Worm (Caenorhabditis elegans): ENCODE results near the gene gpb-1.

ce11 chrII:11749490-11750172, 1.2 kb upstream of the gpb-1 start:
- TF ChIP-seq tra-4 (tag; optimal IDR thresholded peaks at IDR 0.05) (no peak), ama-1 (optimal IDR thresholded peaks at IDR 0.05) (no peak), tbx-37 (GFP tag; conservative IDR thresholded peaks at IDR 0.05) (no peak), flt-1 (GFP tag; IDR thresholded peaks at IDR 0.05) (0 out of 2 replicates have a peak, but pooled peaks have one; percentile 43), tbx-11 (GFP tag; IDR thresholded peaks at IDR 0.05) (0 out of 2 replicates have a peak, but pooled peaks have one; percentile 53), B0310.2 (tag; optimal IDR thresholded peaks at IDR 0.05) (peak; percentile 32), sea-1 (GFP tag; conservative IDR thresholded peaks at IDR 0.05) (0 out of 2 replicates have a peak, but pooled peaks have one; percentile 50), scrt-1 (GFP tag; IDR thresholded peaks at IDR 0.05) (0 out of 2 replicates have a peak, but pooled peaks have one; percentile 51), aly-1 (tag; optimal IDR thresholded peaks at IDR 0.05) (peak; percentile 55), ceh-36 (tag; optimal IDR thresholded peaks at IDR 0.05) (no peak), hnd-1 (tag; optimal IDR thresholded peaks at IDR 0.05) (no peak)

Measured in whole organism, early embryonic.